Fruit fly (Drosophila melanogaster): Measurements from ENCODE around the gene Dad.
A peak's percentile ranks its signal among the peaks of the same experiment; 100 is the strongest.

Dad gene

DNA sequence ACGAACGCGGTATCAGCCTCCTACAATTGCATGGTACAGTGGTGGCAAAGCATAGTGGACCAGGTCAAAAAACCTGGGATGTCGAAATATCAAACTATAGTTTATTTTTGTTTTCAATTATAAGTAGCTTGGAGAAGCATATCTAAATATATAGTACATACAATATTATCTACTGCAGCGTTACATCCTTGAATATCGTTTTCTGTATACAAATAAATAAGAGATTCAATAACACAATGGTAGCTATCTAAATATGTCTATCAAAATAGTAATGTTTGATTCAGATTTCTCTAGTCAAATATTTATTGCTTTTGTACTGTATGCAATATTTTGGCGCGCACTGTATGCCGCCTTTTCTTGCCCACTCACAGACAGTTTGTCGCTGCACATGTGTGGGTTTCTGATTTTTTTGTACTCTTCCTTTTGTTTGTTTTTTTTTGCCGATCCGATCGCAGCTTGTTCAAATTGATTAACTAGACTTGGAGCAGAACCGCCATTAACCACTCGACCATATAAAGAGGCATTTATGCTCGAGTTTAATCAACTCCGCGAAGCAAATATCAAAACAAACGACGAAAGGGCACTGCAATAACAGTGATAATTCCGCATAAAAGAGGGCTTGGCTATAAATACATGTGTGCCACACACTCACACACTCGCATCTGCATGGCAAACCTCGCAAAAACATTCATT lies 27.0 kb downstream of the Dad start:
- no peak for TF ChIP-seq hb (GFP tag; IDR thresholded peaks at IDR 0.05; ENCODE audit: partially characterized antibody)
- TF ChIP-seq CG12299 (tag; optimal IDR thresholded peaks at IDR 0.05), result peak; percentile 96
- TF ChIP-seq CG2199 (GFP tag; IDR thresholded peaks at IDR 0.05), result peak; percentile 87
- peak; percentile 95 for TF ChIP-seq Meics (GFP tag; optimal IDR thresholded peaks at IDR 0.05)
- TF ChIP-seq Trl (optimal IDR thresholded peaks at IDR 0.05), result no peak
- TF ChIP-seq Trl (GFP tag; optimal IDR thresholded peaks at IDR 0.05), result peak; percentile 91
- TF ChIP-seq Usf (GFP tag; optimal IDR thresholded peaks at IDR 0.05), result peak; percentile 87
- peak; percentile 63 for TF ChIP-seq p53 (GFP tag; optimal IDR thresholded peaks at IDR 0.05)
- TF ChIP-seq insv (GFP tag; optimal IDR thresholded peaks at IDR 0.05), result peak; percentile 44 to 60
- TF ChIP-seq CG6683 (GFP tag; optimal IDR thresholded peaks at IDR 0.05), result peak; percentile 93
- TF ChIP-seq Dad (GFP tag; optimal IDR thresholded peaks at IDR 0.05), result peak; percentile 82
- peak; percentile 81 for TF ChIP-seq da (GFP tag; optimal IDR thresholded peaks at IDR 0.05)
- TF ChIP-seq cwo (GFP tag; optimal IDR thresholded peaks at IDR 0.05), result peak; percentile 93
- TF ChIP-seq sens-2 (GFP tag; IDR thresholded peaks at IDR 0.05), result peak; percentile 66; the same call in 1 of the 2 replicates
- TF ChIP-seq CG31441 (GFP tag; IDR thresholded peaks at IDR 0.05), result peak; percentile 98
- TF ChIP-seq rib (GFP tag; IDR thresholded peaks at IDR 0.05), result peak; percentile 90
- TF ChIP-seq Scr (GFP tag; IDR thresholded peaks at IDR 0.05; ENCODE audit: partially characterized antibody), result no peak
- no peak for TF ChIP-seq eve (GFP tag; optimal IDR thresholded peaks at IDR 0.05)
- TF ChIP-seq CG12219 (GFP tag; optimal IDR thresholded peaks at IDR 0.05), result peak; percentile 95
- TF ChIP-seq Fer2 (tag; optimal IDR thresholded peaks at IDR 0.05), result peak; percentile 69
- peak; percentile 50 for TF ChIP-seq CG9876 (GFP tag; optimal IDR thresholded peaks at IDR 0.05)
- peak; percentile 82 for TF ChIP-seq Jarid2 (GFP tag; optimal IDR thresholded peaks at IDR 0.05)
- peak; percentile 73 for TF ChIP-seq ab (GFP tag; optimal IDR thresholded peaks at IDR 0.05)
- peak; percentile 88 for TF ChIP-seq CG2116 (GFP tag; optimal IDR thresholded peaks at IDR 0.05)
- peak; percentile 91 for TF ChIP-seq CG30431 (GFP tag; optimal IDR thresholded peaks at IDR 0.05)
- TF ChIP-seq slou (GFP tag; optimal IDR thresholded peaks at IDR 0.05), result peak; percentile 92
- TF ChIP-seq CG17612 (GFP tag; IDR thresholded peaks at IDR 0.05), result peak; percentile 81
- peak; percentile 94 for TF ChIP-seq CG17385 (GFP tag; optimal IDR thresholded peaks at IDR 0.05)
- peak; percentile 85 for TF ChIP-seq ssp (GFP tag; IDR thresholded peaks at IDR 0.05)
- TF ChIP-seq tll (GFP tag; optimal IDR thresholded peaks at IDR 0.05), result no peak
- peak; percentile 88 for TF ChIP-seq CG3847 (GFP tag; IDR thresholded peaks at IDR 0.05)
- TF ChIP-seq lov (optimal IDR thresholded peaks at IDR 0.05), result no peak
- TF ChIP-seq lov (GFP tag; IDR thresholded peaks at IDR 0.05), result peak; percentile 90
- no peak for TF ChIP-seq abd-A (tag; optimal IDR thresholded peaks at IDR 0.05)
- peak; percentile 85 for TF ChIP-seq CG6654 (GFP tag; optimal IDR thresholded peaks at IDR 0.05)
- TF ChIP-seq hbn (GFP tag; IDR thresholded peaks at IDR 0.05; ENCODE audit: partially characterized antibody), result no peak
- peak; percentile 94 for TF ChIP-seq HHEX (GFP tag; optimal IDR thresholded peaks at IDR 0.05)
- TF ChIP-seq CG13287 (GFP tag; IDR thresholded peaks at IDR 0.05; ENCODE audit: partially characterized antibody), result no peak
- peak; percentile 94 for TF ChIP-seq CG15601 (tag; optimal IDR thresholded peaks at IDR 0.05)
- no peak for TF ChIP-seq CG9797 (GFP tag; optimal IDR thresholded peaks at IDR 0.05)
- peak; percentile 75; the same call in 1 of the 2 replicates for TF ChIP-seq toy (GFP tag; IDR thresholded peaks at IDR 0.05)
- TF ChIP-seq CG6813 (GFP tag; optimal IDR thresholded peaks at IDR 0.05), result peak; percentile 94
- TF ChIP-seq wor (GFP tag; IDR thresholded peaks at IDR 0.05), result peak; percentile 92
- peak; percentile 85 for TF ChIP-seq CG4707 (GFP tag; optimal IDR thresholded peaks at IDR 0.05)
- TF ChIP-seq Taf1 (GFP tag; IDR thresholded peaks at IDR 0.05), result peak; percentile 82; the same call in 1 of the 2 replicates
- TF ChIP-seq Oaz (GFP tag; IDR thresholded peaks at IDR 0.05), result peak; percentile 92
- TF ChIP-seq CG1832 (GFP tag; optimal IDR thresholded peaks at IDR 0.05), result no peak
- TF ChIP-seq GATAe (GFP tag; conservative IDR thresholded peaks at IDR 0.05), result peak; percentile 47
- TF ChIP-seq vnd (GFP tag; IDR thresholded peaks at IDR 0.05; ENCODE audit: partially characterized antibody), result no peak

All from whole organism, embryonic.